Fruit fly (Drosophila melanogaster): ENCODE measurements around the gene Cmpk.

dm6 chr3R:26041417-26042101 lies 13.7 kb downstream of the Cmpk start, which contains the start of gene gro:
- TF ChIP-seq svp (GFP tag) (peak; percentile 85), spab (GFP tag; optimal IDR thresholded peaks at IDR 0.05) (no peak), esn (GFP tag; optimal IDR thresholded peaks at IDR 0.05) (peak; percentile 69), dsx (GFP tag; optimal IDR thresholded peaks at IDR 0.05; ENCODE audit: poor library complexity, severe bottlenecking) (no peak), CG6854 (GFP tag; optimal IDR thresholded peaks at IDR 0.05) (peak; percentile 57), Sox14 (GFP tag; optimal IDR thresholded peaks at IDR 0.05) (peak; percentile 60), CG10631 (GFP tag; optimal IDR thresholded peaks at IDR 0.05) (peak; percentile 81), lz (GFP tag; optimal IDR thresholded peaks at IDR 0.05) (peak; percentile 73), acj6 (GFP tag; optimal IDR thresholded peaks at IDR 0.05) (peak; percentile 74), Hr4 (GFP tag; optimal IDR thresholded peaks at IDR 0.05) (peak; percentile 76), Ets21C (GFP tag; optimal IDR thresholded peaks at IDR 0.05) (peak; percentile 55), Gug (GFP tag; IDR thresholded peaks at IDR 0.05) (peak; percentile 62; the same call in 1 of the 2 replicates)

Measured in whole organism, prepupa.